Worm (Caenorhabditis elegans) whole organism, L4/young adult: ENCODE data around the gene glt-6.

ENCODE experiments used
- dao-5 ChIP-seq: sonication (generic microtip); optimal IDR thresholded peaks from 2 replicates; lab custom pipeline; 2016; ENCODE audit warnings: missing genotype, missing genetic modification characterization, moderate library complexity, missing compliant biosample characterization
- him-1 ChIP-seq: sonication (generic microtip); optimal IDR thresholded peaks from 2 replicates; lab custom pipeline; 2016; ENCODE audit warnings: missing genotype, missing genetic modification reagents, missing genetic modification characterization, missing compliant biosample characterization

- no peak for TF ChIP-seq him-1 (tag; lab: Kevin White, UChicago)
- TF ChIP-seq dao-5 (tag; lab: Kevin White, UChicago) = no peak
Measured at ce11 chrIV:7506711-7507110, 3.3 kb downstream of the glt-6 start.
